Worm (Caenorhabditis elegans) whole organism, mixed stage, embryonic: ENCODE results near the gene C26B9.2.

Experiments
- M03D4.4 ChIP-seq: sonication (generic microtip); optimal IDR thresholded peaks from 2 replicates; lab custom pipeline; 2017; ENCODE audit warnings: mild to moderate bottlenecking, missing genetic modification characterization, missing compliant biosample characterization
- bed-3 ChIP-seq: fragments of 200-800 bp; sonication (Bioruptor generic); optimal IDR thresholded peaks from 3 replicates; lab custom pipeline; 2018; ENCODE audit warnings: mild to moderate bottlenecking, missing genetic modification characterization, moderate library complexity, missing compliant biosample characterization
- blmp-1 ChIP-seq: fragments of 150-350 bp; optimal IDR thresholded peaks from 2 replicates; lab custom pipeline; 2014; ENCODE audit warnings: missing biosample characterization, missing genetic modification characterization
- ceh-39 ChIP-seq: fragments of 150-350 bp; optimal IDR thresholded peaks from 2 replicates; lab custom pipeline; 2014; ENCODE audit warnings: missing biosample characterization, missing genetic modification characterization
- ceh-43 ChIP-seq: fragments of 200-800 bp; sonication (Bioruptor generic); optimal IDR thresholded peaks from 2 replicates; lab custom pipeline; 2018; ENCODE audit warnings: mild to moderate bottlenecking, missing genetic modification characterization, moderate library complexity, missing compliant biosample characterization
- ceh-83 ChIP-seq: fragments of 200-800 bp; sonication (Bioruptor generic); optimal IDR thresholded peaks from 2 replicates; lab custom pipeline; 2018; ENCODE audit warnings: mild to moderate bottlenecking, missing genetic modification characterization, missing compliant biosample characterization
- ces-1 ChIP-seq: fragments of 150-350 bp; optimal IDR thresholded peaks from 2 replicates; lab custom pipeline; 2014; ENCODE audit warnings: missing biosample characterization, missing genetic modification reagents, missing genetic modification characterization
- cnd-1 ChIP-seq: fragments of 200-800 bp; sonication (Bioruptor generic); optimal IDR thresholded peaks from 2 replicates; lab custom pipeline; 2018; ENCODE audit warnings: mild to moderate bottlenecking, missing genetic modification characterization, missing compliant biosample characterization
- drap-1 ChIP-seq: fragments of 200-800 bp; sonication (Bioruptor generic); optimal IDR thresholded peaks from 3 replicates; lab custom pipeline; 2018; ENCODE audit warnings: mild to moderate bottlenecking, missing genetic modification characterization, missing compliant biosample characterization
- elt-1 ChIP-seq: sonication (generic microtip); optimal IDR thresholded peaks from 2 replicates; lab custom pipeline; 2017; ENCODE audit warnings: missing genetic modification characterization, mild to moderate bottlenecking, missing compliant biosample characterization, antibody characterized with exemption, moderate library complexity, borderline replicate concordance; ENCODE audit not compliant: insufficient read depth
- elt-3 ChIP-seq: fragments of 150-350 bp; optimal IDR thresholded peaks from 2 replicates; lab custom pipeline; 2014; ENCODE audit warnings: missing biosample characterization, missing genetic modification characterization
- flh-1 ChIP-seq: fragments of 200-800 bp; sonication (Bioruptor generic); optimal IDR thresholded peaks from 2 replicates; lab custom pipeline; 2018; ENCODE audit warnings: mild to moderate bottlenecking, missing genetic modification characterization, moderate library complexity, missing compliant biosample characterization
- ham-2 ChIP-seq: fragments of 200-800 bp; sonication (Bioruptor generic); optimal IDR thresholded peaks from 2 replicates; lab custom pipeline; 2018; ENCODE audit warnings: mild to moderate bottlenecking, missing genetic modification characterization, missing compliant biosample characterization
- hlh-1 ChIP-seq: fragments of 150-350 bp; optimal IDR thresholded peaks from 2 replicates; lab custom pipeline; 2014; ENCODE audit warnings: missing biosample characterization, missing genetic modification reagents, missing genetic modification characterization
- lin-13 ChIP-seq: fragments of 150-350 bp; optimal IDR thresholded peaks from 2 replicates; lab custom pipeline; 2014; ENCODE audit warnings: missing biosample characterization, missing genetic modification characterization
- lsy-2 ChIP-seq: fragments of 150-350 bp; optimal IDR thresholded peaks from 2 replicates; lab custom pipeline; 2014; ENCODE audit warnings: missing biosample characterization, missing genetic modification characterization
- mab-5 ChIP-seq: fragments of 150-350 bp; optimal IDR thresholded peaks from 2 replicates; lab custom pipeline; 2014; ENCODE audit warnings: missing biosample characterization, missing genetic modification characterization
- mep-1 ChIP-seq: fragments of 150-350 bp; optimal IDR thresholded peaks from 2 replicates; lab custom pipeline; 2017; ENCODE audit warnings: missing biosample characterization, missing genetic modification reagents, missing genetic modification characterization, inconsistent platforms
- mls-2 ChIP-seq: sonication (generic microtip); optimal IDR thresholded peaks from 2 replicates; lab custom pipeline; 2016; ENCODE audit warnings: mild to moderate bottlenecking, missing genetic modification characterization, moderate library complexity, missing compliant biosample characterization
- nhr-12 ChIP-seq: fragments of 150-350 bp; optimal IDR thresholded peaks from 2 replicates; lab custom pipeline; 2014; ENCODE audit warnings: missing biosample characterization, missing genetic modification characterization
- nhr-2 ChIP-seq: fragments of 150-350 bp; optimal IDR thresholded peaks from 2 replicates; lab custom pipeline; 2014; ENCODE audit warnings: missing biosample characterization, missing genetic modification characterization
- nhr-237 ChIP-seq: fragments of 150-350 bp; optimal IDR thresholded peaks from 2 replicates; lab custom pipeline; 2014; ENCODE audit warnings: missing biosample characterization, missing genetic modification characterization
- nhr-28 ChIP-seq: fragments of 150-350 bp; optimal IDR thresholded peaks from 2 replicates; lab custom pipeline; 2014; ENCODE audit warnings: missing biosample characterization, missing genetic modification characterization
- nhr-76 ChIP-seq: sonication (generic microtip); optimal IDR thresholded peaks from 2 replicates; lab custom pipeline; 2017; ENCODE audit warnings: missing biosample characterization, missing genetic modification characterization
- pha-4 ChIP-seq: fragments of 150-350 bp; optimal IDR thresholded peaks from 2 replicates; lab custom pipeline; 2018; ENCODE audit warnings: missing biosample characterization, missing genetic modification reagents, missing genetic modification characterization
- sem-2 ChIP-seq: fragments of 200-800 bp; sonication (Bioruptor generic); optimal IDR thresholded peaks from 2 replicates; lab custom pipeline; 2018; ENCODE audit warnings: mild to moderate bottlenecking, missing genetic modification characterization, missing compliant biosample characterization
- snpc-4 ChIP-seq: fragments of 150-350 bp; optimal IDR thresholded peaks from 2 replicates; lab custom pipeline; 2014; ENCODE audit warnings: missing biosample characterization, missing genetic modification characterization
- sptf-1 ChIP-seq: sonication (generic microtip); optimal IDR thresholded peaks from 2 replicates; lab custom pipeline; 2017; ENCODE audit warnings: mild to moderate bottlenecking, missing genetic modification characterization, moderate library complexity, missing compliant biosample characterization
- tbx-8 ChIP-seq: fragments of 200-800 bp; sonication (Bioruptor generic); optimal IDR thresholded peaks from 2 replicates; lab custom pipeline; 2018; ENCODE audit warnings: mild to moderate bottlenecking, missing genetic modification characterization, moderate library complexity, missing compliant biosample characterization
- unc-120 ChIP-seq: sonication (generic microtip); optimal IDR thresholded peaks from 2 replicates; lab custom pipeline; 2017; ENCODE audit warnings: missing genetic modification characterization, missing compliant biosample characterization; ENCODE audit not compliant: poor library complexity, severe bottlenecking
- unc-39 ChIP-seq: fragments of 150-350 bp; optimal IDR thresholded peaks from 2 replicates; lab custom pipeline; 2014; ENCODE audit warnings: missing biosample characterization, missing genetic modification characterization
- unc-62 ChIP-seq: fragments of 150-350 bp; optimal IDR thresholded peaks from 2 replicates; lab custom pipeline; 2014; ENCODE audit warnings: missing biosample characterization, missing genetic modification reagents, missing genetic modification characterization
- zip-8 ChIP-seq: fragments of 150-350 bp; optimal IDR thresholded peaks from 2 replicates; lab custom pipeline; 2014; ENCODE audit warnings: missing biosample characterization, missing genetic modification characterization
- ztf-11 ChIP-seq: fragments of 150-350 bp; optimal IDR thresholded peaks from 2 replicates; lab custom pipeline; 2014; ENCODE audit warnings: missing biosample characterization, missing genetic modification characterization

C26B9.2 gene

DNA sequence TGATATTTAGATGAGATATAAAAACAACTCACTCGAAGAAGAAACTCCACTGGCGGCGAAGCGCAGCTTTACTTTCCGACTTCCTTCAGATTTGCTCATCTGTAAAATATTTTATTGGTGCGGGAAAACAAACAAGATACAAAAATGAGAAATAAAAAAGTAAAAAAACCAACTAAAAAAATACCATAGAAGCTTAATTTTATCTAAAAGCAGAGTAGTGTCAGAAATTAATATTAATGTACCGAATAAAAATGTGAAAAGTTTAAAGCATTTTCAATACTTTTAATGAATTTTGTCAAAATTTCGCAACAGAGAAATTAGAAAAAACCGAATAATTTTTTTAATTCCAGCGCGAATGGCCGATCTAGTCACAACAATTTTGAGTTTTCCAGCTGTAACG lies 16.7 kb upstream of the C26B9.2 start, which contains the start of gene sto-2:
sto-2 (minus strand) TSS at position 101 of the 400 bp plus-strand sequence.
- TF ChIP-seq flh-1 (GFP tag; lab: Kevin White, UChicago) (no peak), nhr-28 (no peak), tbx-8 (GFP tag; lab: Kevin White, UChicago) (no peak)

DNA sequence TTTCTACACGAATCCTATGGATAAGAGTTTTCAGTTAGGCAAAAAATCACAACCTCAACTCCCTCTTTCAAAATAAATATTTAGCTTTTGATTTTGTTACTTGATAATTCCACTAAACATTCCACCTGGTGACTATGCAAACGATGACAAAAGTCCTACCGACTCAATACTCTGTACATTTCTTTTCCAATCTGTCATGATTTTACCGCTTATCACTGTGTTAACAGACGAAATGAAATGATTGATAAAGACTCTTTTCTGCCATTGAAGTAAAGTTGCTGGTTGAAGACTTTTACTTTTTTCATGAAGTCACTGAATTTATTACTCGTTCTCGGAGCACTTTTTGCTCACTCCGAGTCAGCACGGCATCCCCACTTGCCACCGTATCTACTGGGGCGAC lies 10.8 kb upstream of the C26B9.2 start, which contains the start of gene C26B9.5:
C26B9.5 (plus strand) TSS at position 244 of the 400 bp plus-strand sequence.
- TF ChIP-seq zip-8 (no peak), nhr-2 (tag; lab: Kevin White, UChicago) (no peak), snpc-4 (no peak), lin-13 (no peak), blmp-1 (tag; lab: Kevin White, UChicago) (no peak), unc-62 (GFP tag; lab: Kevin White, UChicago) (no peak), ceh-39 (tag; lab: Kevin White, UChicago) (no peak), M03D4.4 (tag; lab: Kevin White, UChicago) (no peak), flh-1 (GFP tag; lab: Kevin White, UChicago) (no peak), ceh-83 (GFP tag; lab: Kevin White, UChicago) (no peak), elt-3 (tag; lab: Kevin White, UChicago) (no peak), ham-2 (no peak), nhr-28 (no peak), mab-5 (tag; lab: Kevin White, UChicago) (no peak), mls-2 (tag; lab: Kevin White, UChicago) (no peak)

DNA sequence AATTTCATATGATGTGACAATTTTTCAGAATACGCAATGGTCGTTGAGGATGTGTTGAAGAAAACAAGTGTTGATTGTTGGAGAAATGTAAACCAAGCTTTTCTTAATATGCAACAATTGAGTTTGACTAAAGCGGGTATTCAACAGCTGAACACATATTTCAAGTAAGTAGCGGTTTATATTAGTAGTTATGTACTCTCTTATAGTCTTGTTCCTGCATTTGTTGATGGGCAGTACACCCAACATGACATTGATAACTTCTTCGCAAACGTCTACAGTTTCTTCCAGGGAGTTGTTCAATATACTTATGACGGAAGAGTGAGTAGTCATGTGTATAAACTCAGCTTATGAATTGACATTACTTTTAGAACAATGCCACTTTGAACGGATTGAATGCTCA lies 9.2 kb upstream of the C26B9.2 start:
- TF ChIP-seq M03D4.4 (tag; lab: Kevin White, UChicago) = no peak
- no peak for TF ChIP-seq sptf-1 (tag; lab: Kevin White, UChicago)
- TF ChIP-seq unc-39 (tag; lab: Kevin White, UChicago) = no peak
- no peak for TF ChIP-seq unc-120 (tag; lab: Kevin White, UChicago)
- TF ChIP-seq ztf-11 (tag; lab: Kevin White, UChicago) = no peak
- no peak for TF ChIP-seq flh-1 (GFP tag; lab: Kevin White, UChicago)
- no peak for TF ChIP-seq ceh-39 (tag; lab: Kevin White, UChicago)
- TF ChIP-seq nhr-12 (tag; lab: Kevin White, UChicago) = no peak
- no peak for TF ChIP-seq bed-3 (GFP tag; lab: Kevin White, UChicago)
- TF ChIP-seq pha-4 (tag; lab: Kevin White, UChicago) = no peak
- no peak for TF ChIP-seq nhr-76
- no peak for TF ChIP-seq unc-62 (GFP tag; lab: Kevin White, UChicago)
- no peak for TF ChIP-seq mep-1

DNA sequence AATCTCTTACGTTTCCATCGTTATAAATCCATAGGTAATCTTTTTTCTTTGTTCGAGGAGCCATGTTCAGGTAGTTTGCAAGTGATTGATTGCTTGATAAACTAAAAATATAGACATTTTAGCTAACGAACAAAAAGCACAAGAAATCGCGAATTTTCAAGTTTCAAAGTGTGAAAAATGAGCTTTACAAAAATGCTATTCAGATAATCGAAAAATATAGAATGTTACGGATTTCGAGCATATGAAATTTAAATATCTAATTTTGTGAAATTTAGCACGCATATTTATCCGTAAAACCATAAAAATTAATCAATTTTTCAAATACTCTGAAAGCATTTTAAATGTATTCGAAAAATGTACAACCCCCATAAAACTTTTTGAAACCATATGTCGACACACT lies 4.6 kb upstream of the C26B9.2 start, which contains the start of gene C26B9.6:
C26B9.6 (minus strand) TSS at position 101 of the 400 bp plus-strand sequence.
- TF ChIP-seq ztf-11 (tag; lab: Kevin White, UChicago) (no peak), pha-4 (tag; lab: Kevin White, UChicago) (no peak), nhr-12 (tag; lab: Kevin White, UChicago) (no peak), ceh-83 (GFP tag; lab: Kevin White, UChicago) (no peak), unc-62 (GFP tag; lab: Kevin White, UChicago) (no peak), drap-1 (GFP tag; lab: Kevin White, UChicago) (no peak), bed-3 (GFP tag; lab: Kevin White, UChicago) (no peak), cnd-1 (tag; lab: Kevin White, UChicago) (no peak), flh-1 (GFP tag; lab: Kevin White, UChicago) (no peak)

DNA sequence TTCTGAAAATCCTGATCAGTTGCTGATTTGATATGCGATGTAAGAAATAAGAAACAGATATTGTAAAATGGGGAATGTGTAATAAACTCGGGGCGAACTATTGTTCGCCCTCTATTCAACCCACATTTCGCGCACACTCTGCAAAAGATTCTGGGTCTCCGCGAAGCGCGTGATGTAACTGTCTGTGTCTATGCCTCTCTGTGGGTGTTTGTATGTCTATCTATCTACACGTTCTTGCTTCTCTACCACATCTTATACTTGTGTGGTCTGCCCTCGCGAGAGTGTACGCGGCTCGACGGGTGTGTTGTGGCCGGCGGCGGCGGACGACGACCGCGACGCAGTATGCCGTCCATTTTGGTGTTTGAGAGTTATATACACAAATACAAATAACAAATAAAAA lies 3.5 kb upstream of the C26B9.2 start:
- peak; percentile 15 for TF ChIP-seq ces-1
- TF ChIP-seq nhr-28 = no peak
- TF ChIP-seq hlh-1 (tag; lab: Kevin White, UChicago) = peak; percentile 72
- TF ChIP-seq sptf-1 (tag; lab: Kevin White, UChicago) = peak; percentile 57
- peak; percentile 75 for TF ChIP-seq ham-2
- TF ChIP-seq nhr-237 = peak; percentile 36
- peak; percentile 52 for TF ChIP-seq mls-2 (tag; lab: Kevin White, UChicago)
- no peak for TF ChIP-seq elt-1 (tag; lab: Kevin White, UChicago)
- peak; percentile 5 for TF ChIP-seq lsy-2
- TF ChIP-seq unc-62 (GFP tag; lab: Kevin White, UChicago) = peak; percentile 8
- no peak for TF ChIP-seq sem-2
- TF ChIP-seq bed-3 (GFP tag; lab: Kevin White, UChicago) = peak; percentile 46
- peak; percentile 30 for TF ChIP-seq drap-1 (GFP tag; lab: Kevin White, UChicago)
- peak; percentile 60 for TF ChIP-seq unc-120 (tag; lab: Kevin White, UChicago)
- TF ChIP-seq nhr-12 (tag; lab: Kevin White, UChicago) = no peak
- no peak for TF ChIP-seq mab-5 (tag; lab: Kevin White, UChicago)
- TF ChIP-seq mep-1 = peak; percentile 57
- TF ChIP-seq pha-4 (tag; lab: Kevin White, UChicago) = peak; percentile 90
- TF ChIP-seq cnd-1 (tag; lab: Kevin White, UChicago) = no peak
- TF ChIP-seq M03D4.4 (tag; lab: Kevin White, UChicago) = peak; percentile 47
- no peak for TF ChIP-seq ceh-43 (GFP tag; lab: Kevin White, UChicago)
- TF ChIP-seq unc-39 (tag; lab: Kevin White, UChicago) = no peak
